Fruit fly (Drosophila melanogaster): Measurements from ENCODE around the gene CG32579.

- TF ChIP-seq Hr83 (GFP tag; optimal IDR thresholded peaks at IDR 0.05; ENCODE audit: poor library complexity, severe bottlenecking): no peak
- no peak for TF ChIP-seq dl (GFP tag; optimal IDR thresholded peaks at IDR 0.05; ENCODE audit: insufficient read depth in 1 of 2, partially characterized antibody in 2 of 2)
- TF ChIP-seq dmrt93B (GFP tag; optimal IDR thresholded peaks at IDR 0.05): no peak
- no peak for TF ChIP-seq Hr78 (GFP tag; optimal IDR thresholded peaks at IDR 0.05)
- TF ChIP-seq Abd-B (GFP tag; optimal IDR thresholded peaks at IDR 0.05): no peak
- no peak for TF ChIP-seq CrebA (GFP tag; optimal IDR thresholded peaks at IDR 0.05; ENCODE audit: borderline replicate concordance)
- no peak for TF ChIP-seq usp (GFP tag; optimal IDR thresholded peaks at IDR 0.05)
- no peak for TF ChIP-seq Mio (GFP tag; optimal IDR thresholded peaks at IDR 0.05)
- TF ChIP-seq Dfd (GFP tag; optimal IDR thresholded peaks at IDR 0.05): no peak
- TF ChIP-seq fru (GFP tag; optimal IDR thresholded peaks at IDR 0.05): no peak
- no peak for TF ChIP-seq CG32264 (GFP tag; optimal IDR thresholded peaks at IDR 0.05)
- TF ChIP-seq pan (optimal IDR thresholded peaks at IDR 0.05): no peak
- TF ChIP-seq woc (GFP tag; optimal IDR thresholded peaks at IDR 0.05): no peak
Measured at dm6 chrX:16373541-16373940, 50.5 kb downstream of the CG32579 start.
